Worm (Caenorhabditis elegans) whole organism, L2 larva: ENCODE data around the gene C33C12.1.

ENCODE experiments used
- C34F6.9 ChIP-seq: fragments of 150-350 bp; optimal IDR thresholded peaks from 2 replicates; lab custom pipeline; 2014; ENCODE audit warnings: missing biosample characterization, missing genetic modification characterization
- ama-1 ChIP-seq: fragments of 150-350 bp; optimal IDR thresholded peaks from 2 replicates; lab custom pipeline; 2018; ENCODE audit warnings: inconsistent platforms
- ceh-82 ChIP-seq: fragments of 150-350 bp; optimal IDR thresholded peaks from 2 replicates; lab custom pipeline; 2014; ENCODE audit warnings: missing biosample characterization, missing genetic modification characterization
- lin-13 ChIP-seq: fragments of 150-350 bp; optimal IDR thresholded peaks from 2 replicates; lab custom pipeline; 2014; ENCODE audit warnings: missing biosample characterization, missing genetic modification reagents, missing genetic modification characterization
- lin-39 ChIP-seq: fragments of 150-350 bp; optimal IDR thresholded peaks from 2 replicates; lab custom pipeline; 2014; ENCODE audit warnings: missing biosample characterization, missing genetic modification reagents, missing genetic modification characterization
- lsy-2 ChIP-seq, 2 experiments: fragments of 150-350 bp in 1 of 2; sonication (generic microtip) in 1 of 2; optimal IDR thresholded peaks; 2 replicates each; lab custom pipeline; 2014 to 2017; ENCODE audit warnings: missing biosample characterization in 2 of 2, missing genetic modification characterization in 2 of 2
- nhr-12 ChIP-seq: fragments of 150-350 bp; optimal IDR thresholded peaks from 2 replicates; lab custom pipeline; 2014; ENCODE audit warnings: missing biosample characterization, missing genetic modification characterization
- nhr-237 ChIP-seq: fragments of 150-350 bp; optimal IDR thresholded peaks from 2 replicates; lab custom pipeline; 2014; ENCODE audit warnings: missing biosample characterization, missing genetic modification characterization
- zag-1 ChIP-seq: fragments of 150-350 bp; optimal IDR thresholded peaks from 2 replicates; lab custom pipeline; 2014; ENCODE audit warnings: missing biosample characterization, missing genetic modification characterization
- ztf-11 ChIP-seq: sonication (generic microtip); optimal IDR thresholded peaks from 2 replicates; lab custom pipeline; 2017; ENCODE audit warnings: missing biosample characterization, missing genetic modification characterization

DNA sequence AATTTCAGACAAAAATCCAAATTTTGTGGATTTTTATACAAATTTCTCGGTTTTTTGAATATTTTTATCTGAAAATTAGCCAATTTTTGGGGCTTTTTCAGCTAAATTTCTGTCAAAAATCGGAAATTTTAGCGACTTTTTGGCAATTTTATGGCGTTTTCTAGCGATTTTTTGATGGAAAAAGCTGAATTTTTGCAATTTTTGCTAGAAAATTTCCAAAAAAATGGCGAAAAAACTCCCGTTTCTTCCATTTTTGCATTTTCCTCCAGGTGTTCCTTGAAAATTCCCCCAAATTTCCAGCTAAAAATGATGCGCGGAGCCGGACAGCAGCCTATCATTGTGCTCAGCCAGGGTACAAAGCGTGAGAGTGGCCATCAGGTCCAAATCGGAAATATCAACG is 35.2 kb downstream of the C33C12.1 start, which contains the start of gene cct-3:
- TF ChIP-seq ztf-11 (tag; lab: Kevin White, UChicago) (no peak), zag-1 (tag; lab: Kevin White, UChicago) (no peak), lsy-2 (tag; optimal IDR thresholded peaks at IDR 0.05; lab: Kevin White, UChicago) (no peak), ceh-82 (tag; lab: Kevin White, UChicago) (no peak), nhr-12 (tag; lab: Kevin White, UChicago) (no peak), lin-39 (no peak), ama-1 (lab: Kevin White, UChicago) (no peak), lin-13 (GFP tag; lab: Kevin White, UChicago) (no peak), nhr-237 (tag; lab: Kevin White, UChicago) (no peak), C34F6.9 (tag; lab: Kevin White, UChicago) (no peak)
